Worm (Caenorhabditis elegans) whole organism, L4 larva: ENCODE measurements around the gene dnj-5.
"Not testable (repeated sequence)": the region's sequence is repeated elsewhere in the genome, so short reads cannot be mapped to it uniquely, and the experiment has no call there.

Experiments used
- F26F4.8 ChIP-seq: fragments of 200-800 bp; sonication (Bioruptor generic); conservative IDR thresholded peaks from 2 replicates; pipeline ENCODE4 v1.3.6; 2022; ENCODE audit warnings: missing genetic modification characterization, missing compliant biosample characterization
- ctbp-1 ChIP-seq: fragments of 200-800 bp; sonication (Bioruptor generic); IDR thresholded peaks from 2 replicates; pipeline ENCODE4 v1.3.6; 2022; ENCODE audit warnings: missing genetic modification reagents, missing genetic modification characterization, missing compliant biosample characterization
- fkh-10 ChIP-seq: fragments of 150-350 bp; optimal IDR thresholded peaks from 2 replicates; lab custom pipeline; 2014; ENCODE audit warnings: missing biosample characterization, missing genetic modification reagents, missing genetic modification characterization
- jun-1 ChIP-seq: fragments of 150-350 bp; optimal IDR thresholded peaks from 2 replicates; lab custom pipeline; 2014; ENCODE audit warnings: missing biosample characterization, missing genetic modification reagents, missing genetic modification characterization
- lsy-2 ChIP-seq, 2 experiments: fragments of 150-350 bp in 1 of 2; sonication (generic microtip) in 1 of 2; optimal IDR thresholded peaks; 2 replicates each; lab custom pipeline; 2014 to 2017; ENCODE audit warnings: missing biosample characterization in 2 of 2, missing genetic modification characterization in 2 of 2
- mep-1 ChIP-seq: fragments of 150-350 bp; sonication (generic microtip); optimal IDR thresholded peaks from 3 replicates; lab custom pipeline; 2014; ENCODE audit warnings: missing biosample characterization, missing genetic modification characterization
- nhr-11 ChIP-seq: fragments of 150-350 bp; optimal IDR thresholded peaks from 2 replicates; lab custom pipeline; 2014; ENCODE audit warnings: missing biosample characterization, missing genetic modification characterization
- pqm-1 ChIP-seq: sonication (generic microtip); optimal IDR thresholded peaks from 2 replicates; lab custom pipeline; 2017; ENCODE audit warnings: missing biosample characterization, missing genetic modification characterization
- zag-1 ChIP-seq: fragments of 150-350 bp; optimal IDR thresholded peaks from 2 replicates; lab custom pipeline; 2014; ENCODE audit warnings: missing biosample characterization, missing genetic modification characterization
- ztf-11 ChIP-seq: fragments of 150-350 bp; optimal IDR thresholded peaks from 2 replicates; lab custom pipeline; 2014; ENCODE audit warnings: missing biosample characterization, missing genetic modification characterization

DNA sequence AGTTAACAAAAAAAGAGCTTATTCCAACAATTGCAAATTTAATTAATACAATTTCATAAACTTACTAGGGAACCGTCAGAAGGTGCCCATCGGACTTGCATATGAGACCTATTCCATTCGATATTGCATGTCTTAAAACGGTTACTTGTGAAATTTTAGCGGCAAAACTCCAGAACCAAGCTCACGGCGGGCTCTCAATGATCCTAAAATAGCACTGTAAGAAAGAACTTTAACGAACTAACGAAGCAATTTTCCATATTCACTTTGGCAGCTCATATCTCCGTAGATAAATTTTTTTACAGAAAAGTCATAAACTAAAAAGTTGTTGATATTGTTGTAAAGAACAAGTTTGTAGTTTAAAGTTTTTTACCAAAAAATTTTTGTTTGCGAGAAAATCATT is 49.6 kb upstream of the dnj-5 start, which contains the start of gene B0252.3:
- not testable (repeated sequence) for TF ChIP-seq F26F4.8; mep-1 (tag; lab: Kevin White, UChicago); fkh-10; jun-1 (tag; lab: Kevin White, UChicago); ztf-11 (tag; lab: Kevin White, UChicago); pqm-1 (tag; lab: Kevin White, UChicago); ctbp-1 (GFP tag; lab: Robert Waterston, UW); zag-1 (tag; lab: Kevin White, UChicago); lsy-2 (tag; optimal IDR thresholded peaks at IDR 0.05; lab: Kevin White, UChicago); nhr-11 (tag; lab: Kevin White, UChicago)
